Worm (Caenorhabditis elegans): ENCODE results near the gene taf-6.1.

DNA sequence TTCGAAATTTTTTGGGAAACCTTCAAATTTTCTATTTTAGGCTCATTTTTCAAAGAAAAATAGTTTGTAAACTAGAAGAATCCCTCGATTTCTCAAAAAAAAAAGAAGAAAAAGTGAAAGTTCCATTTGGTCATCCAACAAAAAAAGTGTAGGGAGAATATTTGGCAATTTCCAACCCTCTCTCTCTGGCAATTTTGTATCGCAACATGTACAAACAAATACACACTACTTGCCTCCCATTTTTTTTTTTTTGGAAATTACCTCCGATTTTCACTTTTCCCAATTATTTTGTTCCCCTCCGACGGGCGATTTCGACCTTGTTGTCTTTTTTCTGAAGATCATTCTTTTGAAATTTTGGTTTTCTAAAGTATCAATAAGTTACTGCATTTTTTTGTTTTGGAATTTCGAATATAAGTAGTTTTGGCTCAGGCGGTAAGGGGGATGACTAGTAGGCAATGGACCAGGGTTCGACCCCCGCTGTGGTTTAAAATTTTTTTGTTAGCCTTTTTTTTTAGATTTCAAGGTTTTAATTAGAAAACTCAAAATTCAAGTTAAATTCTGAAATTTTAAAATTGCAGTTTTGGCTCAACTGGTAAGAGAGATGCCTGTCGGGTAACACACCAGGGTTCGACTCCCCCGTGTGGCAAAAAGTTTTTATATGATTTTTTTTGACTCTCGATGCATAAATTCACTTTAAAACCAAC lies 39.1 kb upstream of the taf-6.1 start:
- TF ChIP-seq ceh-36 (tag; optimal IDR thresholded peaks at IDR 0.05): no peak
- TF ChIP-seq tbx-37 (GFP tag; conservative IDR thresholded peaks at IDR 0.05): no peak
- no peak for TF ChIP-seq ets-7 (tag; optimal IDR thresholded peaks at IDR 0.05)
- TF ChIP-seq tra-4 (tag; optimal IDR thresholded peaks at IDR 0.05): no peak
- TF ChIP-seq tbx-11 (GFP tag; IDR thresholded peaks at IDR 0.05): no peak
- TF ChIP-seq scrt-1 (GFP tag; IDR thresholded peaks at IDR 0.05): no peak
- no peak for TF ChIP-seq sea-1 (GFP tag; conservative IDR thresholded peaks at IDR 0.05)
- no peak for TF ChIP-seq pes-1 (GFP tag; IDR thresholded peaks at IDR 0.05)
- no peak for TF ChIP-seq flt-1 (GFP tag; IDR thresholded peaks at IDR 0.05)

All from whole organism, early embryonic.